Worm (Caenorhabditis elegans) whole organism, young adult: ENCODE data around the gene rpl-3.
"Not testable (repeated sequence)": the region's sequence is repeated elsewhere in the genome, so short reads cannot be mapped to it uniquely, and the experiment has no call there.

ENCODE experiments used
- B0019.2 ChIP-seq: fragments of 200-800 bp; sonication (Bioruptor generic); conservative IDR thresholded peaks from 2 replicates; pipeline ENCODE4 v1.3.6; 2022; ENCODE audit warnings: missing genetic modification reagents, missing genetic modification characterization, missing compliant biosample characterization
- C06A6.2 ChIP-seq: fragments of 200-800 bp; sonication (Bioruptor generic); conservative IDR thresholded peaks from 2 replicates; pipeline ENCODE4 v1.3.6; 2022; ENCODE audit warnings: missing genetic modification characterization, missing compliant biosample characterization
- C17E4.6 ChIP-seq: fragments of 200-800 bp; sonication (Bioruptor generic); IDR thresholded peaks from 2 replicates; pipeline ENCODE4 v1.3.6; 2022; ENCODE audit warnings: missing genetic modification reagents, missing genetic modification characterization, missing compliant biosample characterization
- D2030.7 ChIP-seq: fragments of 200-800 bp; sonication (Bioruptor generic); IDR thresholded peaks from 2 replicates; pipeline ENCODE4 v1.3.6; 2022; ENCODE audit warnings: missing genetic modification reagents, missing genetic modification characterization, missing compliant biosample characterization
- F33H1.4 ChIP-seq: fragments of 200-800 bp; sonication (Bioruptor generic); IDR thresholded peaks from 2 replicates; pipeline ENCODE4 v1.3.6; 2022; ENCODE audit warnings: missing genetic modification reagents, missing genetic modification characterization, missing compliant biosample characterization
- K11D2.4 ChIP-seq: fragments of 200-800 bp; sonication (Bioruptor generic); IDR thresholded peaks from 2 replicates; pipeline ENCODE4 v1.3.6; 2022; ENCODE audit warnings: missing genetic modification reagents, missing genetic modification characterization, missing compliant biosample characterization
- Y53G8AR.9 ChIP-seq: fragments of 200-800 bp; sonication (Bioruptor generic); conservative IDR thresholded peaks from 2 replicates; pipeline ENCODE4 v1.3.6; 2022; ENCODE audit warnings: missing genetic modification reagents, missing genetic modification characterization, missing compliant biosample characterization
- Y67H2A.10 ChIP-seq: fragments of 200-800 bp; sonication (Bioruptor generic); conservative IDR thresholded peaks from 2 replicates; pipeline ENCODE4 v1.3.6; 2022; ENCODE audit warnings: missing genetic modification reagents, missing genetic modification characterization, missing compliant biosample characterization
- Y79H2A.3 ChIP-seq: fragments of 200-800 bp; sonication (Bioruptor generic); conservative IDR thresholded peaks from 2 replicates; pipeline ENCODE4 v1.3.6; 2022; ENCODE audit warnings: missing genetic modification reagents, missing genetic modification characterization, missing compliant biosample characterization
- Y95B8A.8 ChIP-seq: fragments of 200-800 bp; sonication (Bioruptor generic); IDR thresholded peaks from 2 replicates; pipeline ENCODE4 v1.3.6; 2022; ENCODE audit warnings: missing genetic modification reagents, missing genetic modification characterization, missing compliant biosample characterization
- aptf-3 ChIP-seq: fragments of 200-800 bp; sonication (Bioruptor generic); IDR thresholded peaks from 2 replicates; pipeline ENCODE4 v1.3.6; 2022; ENCODE audit warnings: missing genetic modification characterization, missing compliant biosample characterization
- attf-3 ChIP-seq: fragments of 200-800 bp; sonication (Bioruptor generic); conservative IDR thresholded peaks from 2 replicates; pipeline ENCODE4 v1.3.6; 2022; ENCODE audit warnings: missing genetic modification reagents, missing genetic modification characterization, missing compliant biosample characterization
- attf-6 ChIP-seq: fragments of 200-800 bp; sonication (Bioruptor generic); IDR thresholded peaks from 2 replicates; pipeline ENCODE4 v1.3.6; 2022; ENCODE audit warnings: missing genetic modification reagents, missing genetic modification characterization, missing compliant biosample characterization
- cebp-1 ChIP-seq, 2 experiments: fragments of 200-800 bp in 1 of 2; sonication (Bioruptor generic) in 1 of 2; sonication (generic microtip) in 1 of 2; IDR thresholded peaks in 1 of 2; optimal IDR thresholded peaks in 1 of 2; 2 replicates each; pipeline versions ENCODE4 v1.3.6 to Lab custom; 2017 to 2022; ENCODE audit warnings: missing compliant biosample characterization in 2 of 2, missing genetic modification characterization in 2 of 2, mild to moderate bottlenecking in 1 of 2, missing genetic modification reagents in 1 of 2, moderate library complexity in 1 of 2
- ceh-100 ChIP-seq: fragments of 200-800 bp; sonication (Bioruptor generic); IDR thresholded peaks from 2 replicates; pipeline ENCODE4 v1.3.6; 2022; ENCODE audit warnings: missing genetic modification reagents, missing genetic modification characterization, missing compliant biosample characterization
- ceh-40 ChIP-seq: fragments of 200-800 bp; sonication (Bioruptor generic); IDR thresholded peaks from 2 replicates; pipeline ENCODE4 v1.3.6; 2022; ENCODE audit warnings: missing genetic modification characterization, missing compliant biosample characterization
- ceh-58 ChIP-seq: fragments of 200-800 bp; sonication (Bioruptor generic); IDR thresholded peaks from 2 replicates; pipeline ENCODE4 v1.3.6; 2022; ENCODE audit warnings: missing genetic modification characterization, missing compliant biosample characterization
- dox-1 ChIP-seq: fragments of 200-800 bp; sonication (Bioruptor generic); IDR thresholded peaks from 2 replicates; pipeline ENCODE4 v1.3.6; 2022; ENCODE audit warnings: missing genetic modification reagents, missing genetic modification characterization, missing compliant biosample characterization
- egl-44 ChIP-seq: fragments of 200-800 bp; sonication (Bioruptor generic); IDR thresholded peaks from 2 replicates; pipeline ENCODE4 v1.3.6; 2022; ENCODE audit warnings: missing genetic modification reagents, missing genetic modification characterization, missing compliant biosample characterization
- egrh-3 ChIP-seq: fragments of 200-800 bp; sonication (Bioruptor generic); IDR thresholded peaks from 2 replicates; pipeline ENCODE4 v1.3.6; 2022; ENCODE audit warnings: missing genetic modification reagents, missing genetic modification characterization, missing compliant biosample characterization
- hmg-1.2 ChIP-seq: fragments of 200-800 bp; sonication (Bioruptor generic); IDR thresholded peaks from 2 replicates; pipeline ENCODE4 v1.3.6; 2022; ENCODE audit warnings: missing genetic modification reagents, missing genetic modification characterization, missing compliant biosample characterization
- hsf-1 ChIP-seq: fragments of 200-800 bp; sonication (Bioruptor generic); IDR thresholded peaks from 2 replicates; pipeline ENCODE4 v1.3.6; 2022; ENCODE audit warnings: missing genetic modification reagents, missing genetic modification characterization, missing compliant biosample characterization
- let-526 ChIP-seq: fragments of 200-800 bp; sonication (Bioruptor generic); IDR thresholded peaks from 2 replicates; pipeline ENCODE4 v1.3.6; 2022; ENCODE audit warnings: missing genetic modification reagents, missing genetic modification characterization, missing compliant biosample characterization
- lin-26 ChIP-seq: fragments of 200-800 bp; sonication (Bioruptor generic); IDR thresholded peaks from 2 replicates; pipeline ENCODE4 v1.3.6; 2022; ENCODE audit warnings: missing genetic modification reagents, missing genetic modification characterization, missing compliant biosample characterization
- lin-54 ChIP-seq: fragments of 200-800 bp; sonication (Bioruptor generic); optimal IDR thresholded peaks from 2 replicates; lab custom pipeline; 2018; ENCODE audit warnings: mild to moderate bottlenecking, missing genetic modification characterization, missing compliant biosample characterization
- lir-1 ChIP-seq: fragments of 200-800 bp; sonication (Bioruptor generic); conservative IDR thresholded peaks from 2 replicates; pipeline ENCODE4 v1.3.6; 2022; ENCODE audit warnings: missing genetic modification reagents, missing genetic modification characterization, missing compliant biosample characterization
- madf-3 ChIP-seq: fragments of 200-800 bp; sonication (Bioruptor generic); IDR thresholded peaks from 2 replicates; pipeline ENCODE4 v1.3.6; 2022; ENCODE audit warnings: missing genetic modification reagents, missing genetic modification characterization, missing compliant biosample characterization
- madf-6 ChIP-seq: fragments of 200-800 bp; sonication (Bioruptor generic); IDR thresholded peaks from 2 replicates; pipeline ENCODE4 v1.3.6; 2022; ENCODE audit warnings: missing genetic modification reagents, missing genetic modification characterization, missing compliant biosample characterization
- mcd-1 ChIP-seq: fragments of 200-800 bp; sonication (Bioruptor generic); IDR thresholded peaks from 2 replicates; pipeline ENCODE4 v1.3.6; 2022; ENCODE audit warnings: missing genetic modification reagents, missing genetic modification characterization, missing compliant biosample characterization
- nfyb-1 ChIP-seq: fragments of 200-800 bp; sonication (Bioruptor generic); IDR thresholded peaks from 2 replicates; pipeline ENCODE4 v1.3.6; 2022; ENCODE audit warnings: missing genetic modification reagents, missing genetic modification characterization, missing compliant biosample characterization
- pbrm-1 ChIP-seq: fragments of 200-800 bp; sonication (Bioruptor generic); IDR thresholded peaks from 2 replicates; pipeline ENCODE4 v1.3.6; 2022; ENCODE audit warnings: missing genetic modification reagents, missing genetic modification characterization, missing compliant biosample characterization
- rcor-1 ChIP-seq: fragments of 200-800 bp; sonication (Bioruptor generic); IDR thresholded peaks from 2 replicates; pipeline ENCODE4 v1.3.6; 2022; ENCODE audit warnings: missing genetic modification reagents, missing genetic modification characterization, missing compliant biosample characterization
- sea-2 ChIP-seq: fragments of 200-800 bp; sonication (Bioruptor generic); IDR thresholded peaks from 2 replicates; pipeline ENCODE4 v1.3.6; 2022; ENCODE audit warnings: missing genetic modification characterization, missing compliant biosample characterization
- ztf-25 ChIP-seq: fragments of 200-800 bp; sonication (Bioruptor generic); IDR thresholded peaks from 2 replicates; pipeline ENCODE4 v1.3.6; 2022; ENCODE audit warnings: missing genetic modification reagents, missing genetic modification characterization, missing compliant biosample characterization

The rpl-3 gene

ce11 chrIII:3844746-3845145, 22.9 kb upstream of the rpl-3 start, which contains the start of gene maph-1.3:
maph-1.3 (plus strand) TSS chrIII:3844893.
- peak; percentile 77 for TF ChIP-seq ceh-40 (GFP tag; lab: Robert Waterston, UW)
- TF ChIP-seq dox-1 (GFP tag; lab: Robert Waterston, UW): 0 out of 2 replicates have a peak, but pooled peaks have one; percentile 6
- TF ChIP-seq Y79H2A.3 (GFP tag; lab: Robert Waterston, UW): peak; percentile 98
- peak; percentile 10; the same call in 1 of the 2 replicates for TF ChIP-seq attf-6 (GFP tag; lab: Robert Waterston, UW)
- peak; percentile 38; the same call in 1 of the 2 replicates for TF ChIP-seq ztf-25
- peak; percentile 16; the same call in 1 of the 2 replicates for TF ChIP-seq F33H1.4 (GFP tag; lab: Robert Waterston, UW)
- TF ChIP-seq cebp-1 (GFP tag; IDR thresholded peaks at IDR 0.05; lab: Robert Waterston, UW): not testable (repeated sequence)
- TF ChIP-seq cebp-1 (tag; optimal IDR thresholded peaks at IDR 0.05; lab: Kevin White, UChicago): peak; percentile 12
- peak; percentile 65 for TF ChIP-seq madf-6
- TF ChIP-seq Y95B8A.8 (GFP tag; lab: Robert Waterston, UW): peak; percentile 85; the same call in 1 of the 2 replicates
- TF ChIP-seq hsf-1 (GFP tag; lab: Robert Waterston, UW): peak; percentile 78
- TF ChIP-seq D2030.7 (GFP tag; lab: Robert Waterston, UW): peak; percentile 33
- TF ChIP-seq B0019.2 (GFP tag; lab: Robert Waterston, UW): peak; percentile 41; the same call in 1 of the 2 replicates
- TF ChIP-seq madf-3 (GFP tag; lab: Robert Waterston, UW): peak; percentile 61; the same call in 1 of the 2 replicates
- TF ChIP-seq C17E4.6 (GFP tag; lab: Robert Waterston, UW): 0 out of 2 replicates have a peak, but pooled peaks have one; percentile 16
- peak; percentile 68 for TF ChIP-seq lin-26 (GFP tag; lab: Robert Waterston, UW)
- TF ChIP-seq ceh-58 (GFP tag; lab: Robert Waterston, UW): 0 out of 2 replicates have a peak, but pooled peaks have one; percentile 33
- TF ChIP-seq aptf-3 (GFP tag; lab: Robert Waterston, UW): 0 out of 2 replicates have a peak, but pooled peaks have one; percentile 30
- 0 out of 2 replicates have a peak, but pooled peaks have one; percentile 36 for TF ChIP-seq pbrm-1 (GFP tag; lab: Robert Waterston, UW)
- TF ChIP-seq, all 124 proteins: peak for 18; not testable (repeated sequence) for 106

DNA sequence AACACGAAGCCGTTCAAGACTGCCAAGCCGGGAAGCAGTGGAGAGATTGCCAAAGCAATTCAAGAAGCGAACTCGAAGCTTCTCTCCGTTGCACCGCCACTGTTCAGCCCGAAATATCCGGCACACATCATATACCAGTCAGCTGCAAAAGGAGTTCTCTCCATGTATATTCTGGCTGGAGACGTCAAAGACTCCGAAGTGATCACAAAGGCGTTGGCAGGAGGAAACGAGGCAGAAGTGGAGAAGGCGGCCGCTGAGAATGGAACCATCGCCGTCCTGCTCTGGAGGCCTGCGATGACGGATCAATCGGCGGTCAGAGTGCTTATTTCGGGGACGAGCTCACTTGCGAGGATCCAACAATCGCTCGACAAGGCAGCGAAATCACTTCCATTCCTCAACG, 22.5 kb upstream of the rpl-3 start:
- 0 out of 2 replicates have a peak, but pooled peaks have one; percentile 69 for TF ChIP-seq madf-3 (GFP tag; lab: Robert Waterston, UW)
- 0 out of 2 replicates have a peak, but pooled peaks have one; percentile 10 for TF ChIP-seq egl-44 (GFP tag; lab: Robert Waterston, UW)
- peak; percentile 19; the same call in 1 of the 2 replicates for TF ChIP-seq hsf-1 (GFP tag; lab: Robert Waterston, UW)
- TF ChIP-seq lin-26 (GFP tag; lab: Robert Waterston, UW): peak; percentile 6; the same call in 1 of the 2 replicates
- TF ChIP-seq Y95B8A.8 (GFP tag; lab: Robert Waterston, UW): 0 out of 2 replicates have a peak, but pooled peaks have one; percentile 6
- peak; percentile 53 for TF ChIP-seq madf-6
- TF ChIP-seq, all 124 proteins: peak for 6; not testable (repeated sequence) for 118

DNA sequence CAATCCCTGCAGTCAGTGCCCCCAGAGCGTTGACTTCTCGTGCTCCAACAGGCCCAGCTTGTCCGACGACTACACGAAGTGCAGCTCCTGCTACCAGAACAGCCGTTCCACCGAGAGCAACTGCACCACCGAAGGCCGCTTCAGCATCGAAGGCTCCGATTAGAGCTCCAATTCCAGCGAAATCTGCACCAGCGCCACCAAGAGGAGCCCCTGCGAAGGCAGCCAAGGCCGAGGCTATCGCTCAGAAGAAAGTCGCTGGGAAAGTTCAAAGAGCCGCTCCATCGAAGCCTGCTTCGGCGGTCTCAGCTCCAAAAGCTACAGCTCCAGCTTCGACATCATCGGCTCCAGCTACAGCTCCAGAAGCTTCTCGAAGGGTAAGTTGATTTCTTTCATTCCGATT, 21.9 kb upstream of the rpl-3 start:
- TF ChIP-seq egrh-3 (peak; percentile 83), Y53G8AR.9 (GFP tag; lab: Robert Waterston, UW) (peak; percentile 25; the same call in 1 of the 2 replicates)

ce11 chrIII:3852030-3852579, 15.5 kb upstream of the rpl-3 start, which contains the start of gene cyp-25A4:
cyp-25A4 (minus strand) TSS chrIII:3852080.
- TF ChIP-seq mcd-1 (GFP tag; lab: Robert Waterston, UW): peak; percentile 75
- TF ChIP-seq hmg-1.2: peak; percentile 54; the same call in 1 of the 2 replicates
- peak; percentile 83 for TF ChIP-seq cebp-1 (GFP tag; IDR thresholded peaks at IDR 0.05; lab: Robert Waterston, UW)
- peak; percentile 75 for TF ChIP-seq cebp-1 (tag; optimal IDR thresholded peaks at IDR 0.05; lab: Kevin White, UChicago)

- peak; percentile 83; the same call in 1 of the 2 replicates for TF ChIP-seq sea-2 (GFP tag; lab: Robert Waterston, UW)
- TF ChIP-seq lin-26 (GFP tag; lab: Robert Waterston, UW): 0 out of 2 replicates have a peak, but pooled peaks have one; percentile 53
- peak; percentile 52; the same call in 1 of the 2 replicates for TF ChIP-seq Y95B8A.8 (GFP tag; lab: Robert Waterston, UW)
- TF ChIP-seq Y53G8AR.9 (GFP tag; lab: Robert Waterston, UW): 0 out of 2 replicates have a peak, but pooled peaks have one; percentile 46
- TF ChIP-seq Y67H2A.10 (GFP tag; lab: Robert Waterston, UW): peak; percentile 80
- TF ChIP-seq attf-3: peak; percentile 78
- 0 out of 2 replicates have a peak, but pooled peaks have one; percentile 29 for TF ChIP-seq B0019.2 (GFP tag; lab: Robert Waterston, UW)
- TF ChIP-seq nfyb-1: peak; percentile 94
- peak; percentile 72 for TF ChIP-seq rcor-1 (GFP tag; lab: Robert Waterston, UW)
- TF ChIP-seq let-526 (GFP tag; lab: Robert Waterston, UW): peak; percentile 88
- TF ChIP-seq C06A6.2 (GFP tag; lab: Robert Waterston, UW): peak; percentile 69; the same call in 1 of the 2 replicates
- peak; percentile 22 for TF ChIP-seq lin-54 (GFP tag; lab: Kevin White, UChicago)
- TF ChIP-seq egl-44 (GFP tag; lab: Robert Waterston, UW): 0 out of 2 replicates have a peak, but pooled peaks have one; percentile 61
- peak; percentile 79 for TF ChIP-seq cebp-1 (GFP tag; IDR thresholded peaks at IDR 0.05; lab: Robert Waterston, UW)
- TF ChIP-seq cebp-1 (tag; optimal IDR thresholded peaks at IDR 0.05; lab: Kevin White, UChicago): peak; percentile 46
- TF ChIP-seq lir-1 (GFP tag; lab: Robert Waterston, UW): peak; percentile 76
- peak; percentile 44; the same call in 1 of the 2 replicates for TF ChIP-seq ceh-100 (GFP tag; lab: Robert Waterston, UW)
- TF ChIP-seq mcd-1 (GFP tag; lab: Robert Waterston, UW): peak; percentile 95
- TF ChIP-seq pbrm-1 (GFP tag; lab: Robert Waterston, UW): peak; percentile 88
- TF ChIP-seq K11D2.4 (GFP tag; lab: Robert Waterston, UW): peak; percentile 95
Observed at ce11 chrIII:3854868-3855267, 12.8 kb upstream of the rpl-3 start.
